Worm (Caenorhabditis elegans): Measurements from ENCODE around the gene Y2H9A.4.

DNA sequence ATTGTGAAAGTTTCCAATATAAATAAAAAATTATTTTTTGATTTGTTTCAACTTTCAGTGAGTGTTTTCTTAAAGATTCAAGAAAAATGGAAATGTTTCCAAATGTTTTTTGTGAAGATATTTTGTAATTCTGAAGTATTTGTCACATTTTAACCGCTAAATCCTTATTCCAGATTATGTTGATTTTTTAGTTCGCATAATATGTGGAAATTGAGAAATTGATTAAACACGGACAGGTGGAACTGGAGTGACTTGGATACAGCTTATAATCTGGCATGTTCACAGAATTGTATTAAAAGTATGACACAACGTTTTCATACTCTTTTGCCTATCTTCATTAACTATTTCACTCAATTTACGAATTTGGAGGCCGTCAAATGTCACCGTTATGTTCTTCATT lies 9.7 kb downstream of the Y2H9A.4 start, which contains the start of gene lurp-3:
- TF ChIP-seq him-1 (tag; optimal IDR thresholded peaks at IDR 0.05), result no peak
- no peak for TF ChIP-seq W03F9.2 (tag; optimal IDR thresholded peaks at IDR 0.05)
